Worm (Caenorhabditis elegans) whole organism, late embryonic: ENCODE measurements around the gene cor-1.

Experiments
- ama-1 ChIP-seq: fragments of 150-350 bp; optimal IDR thresholded peaks from 2 replicates; lab custom pipeline; 2014
- ceh-24 ChIP-seq: sonication (generic microtip); optimal IDR thresholded peaks from 2 replicates; lab custom pipeline; 2016; ENCODE audit warnings: mild to moderate bottlenecking, missing genetic modification characterization, missing compliant biosample characterization
- che-1 ChIP-seq: sonication (generic microtip); optimal IDR thresholded peaks from 2 replicates; lab custom pipeline; 2016; ENCODE audit warnings: mild to moderate bottlenecking, missing genetic modification characterization, missing compliant biosample characterization
- fkh-10 ChIP-seq: fragments of 150-350 bp; optimal IDR thresholded peaks from 2 replicates; lab custom pipeline; 2014; ENCODE audit warnings: missing biosample characterization, missing genetic modification reagents, missing genetic modification characterization
- nhr-11 ChIP-seq: fragments of 150-350 bp; optimal IDR thresholded peaks from 2 replicates; lab custom pipeline; 2014; ENCODE audit warnings: missing biosample characterization, missing genetic modification characterization
- pha-2 ChIP-seq: sonication (generic microtip); optimal IDR thresholded peaks from 2 replicates; lab custom pipeline; 2017; ENCODE audit warnings: mild to moderate bottlenecking, missing genetic modification characterization, missing compliant biosample characterization
- pqm-1 ChIP-seq: sonication (generic microtip); optimal IDR thresholded peaks from 2 replicates; lab custom pipeline; 2016; ENCODE audit warnings: missing genetic modification characterization, missing compliant biosample characterization
- ref-2 ChIP-seq: sonication (generic microtip); optimal IDR thresholded peaks from 2 replicates; lab custom pipeline; 2016; ENCODE audit warnings: missing genetic modification characterization, missing compliant biosample characterization
- rnt-1 ChIP-seq: sonication (generic microtip); optimal IDR thresholded peaks from 2 replicates; lab custom pipeline; 2016; ENCODE audit warnings: missing genetic modification characterization, missing compliant biosample characterization
- sox-4 ChIP-seq: sonication (generic microtip); optimal IDR thresholded peaks from 2 replicates; lab custom pipeline; 2017; ENCODE audit warnings: mild to moderate bottlenecking, missing genetic modification characterization, inconsistent platforms, missing compliant biosample characterization
- syd-9 ChIP-seq: sonication (generic microtip); optimal IDR thresholded peaks from 2 replicates; lab custom pipeline; 2016; ENCODE audit warnings: mild to moderate bottlenecking, missing genetic modification characterization, moderate library complexity, missing compliant biosample characterization
- unc-55 ChIP-seq: sonication (generic microtip); optimal IDR thresholded peaks from 2 replicates; lab custom pipeline; 2017; ENCODE audit warnings: missing biosample characterization, missing genetic modification reagents, missing genetic modification characterization

DNA sequence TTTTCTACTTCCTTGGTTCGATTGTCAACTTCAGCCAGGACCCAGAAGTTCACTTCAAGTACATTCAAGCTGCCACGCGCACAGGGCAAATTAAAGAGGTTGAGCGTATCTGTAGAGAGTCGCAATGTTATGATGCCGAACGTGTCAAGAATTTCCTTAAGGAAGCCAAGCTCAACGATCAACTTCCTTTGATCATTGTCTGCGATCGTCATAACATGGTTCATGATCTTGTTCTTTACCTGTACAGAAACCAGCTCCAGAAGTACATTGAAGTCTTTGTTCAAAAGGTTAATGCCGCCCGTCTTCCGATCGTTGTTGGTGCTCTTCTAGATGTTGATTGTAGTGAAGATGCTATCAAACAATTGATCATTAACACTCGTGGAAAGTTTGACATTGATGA lies 42.6 kb upstream of the cor-1 start:
- no peak for TF ChIP-seq ceh-24 (tag; lab: Kevin White, UChicago)
- no peak for TF ChIP-seq syd-9 (tag; lab: Kevin White, UChicago)
- TF ChIP-seq unc-55 (GFP tag; lab: Kevin White, UChicago): no peak
- TF ChIP-seq fkh-10 (GFP tag; lab: Kevin White, UChicago): no peak
- no peak for TF ChIP-seq che-1 (tag; lab: Kevin White, UChicago)
- no peak for TF ChIP-seq ama-1 (lab: Kevin White, UChicago)
- TF ChIP-seq ref-2 (tag; lab: Kevin White, UChicago): no peak
- TF ChIP-seq sox-4 (tag; lab: Kevin White, UChicago): no peak
- no peak for TF ChIP-seq nhr-11 (tag; lab: Kevin White, UChicago)
- TF ChIP-seq rnt-1: no peak
- no peak for TF ChIP-seq pqm-1 (tag; lab: Kevin White, UChicago)
- no peak for TF ChIP-seq pha-2 (tag; lab: Kevin White, UChicago)
